Fruit fly (Drosophila melanogaster) whole organism, prepupa: Measurements from ENCODE around the gene CG14624.

Source experiments
- CG10631 ChIP-seq: fragments of 200-800 bp; sonication (Bioruptor generic); optimal IDR thresholded peaks from 2 replicates; lab custom pipeline; 2016; ENCODE audit warnings: missing biosample characterization, missing genetic modification characterization
- CG10669 ChIP-seq: fragments of 200-800 bp; sonication (Bioruptor generic); optimal IDR thresholded peaks from 3 replicates; lab custom pipeline; 2018; ENCODE audit warnings: missing biosample characterization, mild to moderate bottlenecking, missing genetic modification characterization, moderate library complexity
- CG11294 ChIP-seq: fragments of 200-800 bp; sonication (Bioruptor generic); IDR thresholded peaks from 2 replicates; pipeline ENCODE4 v1.3.6; 2022; ENCODE audit warnings: missing biosample characterization, missing genetic modification characterization
- CG11762 ChIP-seq: fragments of 200-800 bp; sonication (Bioruptor generic); optimal IDR thresholded peaks from 3 replicates; lab custom pipeline; 2016; ENCODE audit warnings: missing biosample characterization, missing genetic modification characterization; ENCODE audit not compliant: insufficient read depth
- CG11902 ChIP-seq: fragments of 200-800 bp; sonication (Bioruptor generic); optimal IDR thresholded peaks from 3 replicates; lab custom pipeline; 2016; ENCODE audit warnings: missing biosample characterization, missing genetic modification characterization
- CG1621 ChIP-seq: fragments of 200-800 bp; sonication (Bioruptor generic); optimal IDR thresholded peaks from 3 replicates; lab custom pipeline; 2018; ENCODE audit warnings: missing biosample characterization, mild to moderate bottlenecking, missing genetic modification characterization
- CG16779 ChIP-seq: fragments of 200-800 bp; sonication (Bioruptor generic); optimal IDR thresholded peaks from 3 replicates; lab custom pipeline; 2017; ENCODE audit warnings: missing biosample characterization, mild to moderate bottlenecking, missing genetic modification characterization
- CG3032 ChIP-seq: fragments of 200-800 bp; optimal IDR thresholded peaks from 2 replicates; lab custom pipeline; 2019; ENCODE audit warnings: missing biosample characterization, mild to moderate bottlenecking, missing genetic modification characterization, moderate library complexity
- CG32006 ChIP-seq: fragments of 200-800 bp; sonication (Bioruptor generic); optimal IDR thresholded peaks from 3 replicates; lab custom pipeline; 2017; ENCODE audit warnings: missing biosample characterization, mild to moderate bottlenecking, missing genetic modification characterization
- CG34406 ChIP-seq: fragments of 200-800 bp; sonication (Bioruptor generic); optimal IDR thresholded peaks from 3 replicates; lab custom pipeline; 2016; ENCODE audit warnings: missing biosample characterization, missing genetic modification characterization
- CG3919 ChIP-seq: fragments of 200-800 bp; sonication (Bioruptor generic); optimal IDR thresholded peaks from 3 replicates; lab custom pipeline; 2016; ENCODE audit warnings: missing biosample characterization, missing genetic modification characterization
- CG6163 ChIP-seq: fragments of 200-800 bp; sonication (Bioruptor generic); IDR thresholded peaks from 3 replicates; pipeline ENCODE4 v1.3.6; 2022; ENCODE audit warnings: missing biosample characterization, missing genetic modification characterization
- CG6276 ChIP-seq: fragments of 200-800 bp; sonication (Bioruptor generic); optimal IDR thresholded peaks from 2 replicates; lab custom pipeline; 2017; ENCODE audit warnings: missing biosample characterization, mild to moderate bottlenecking, missing genetic modification characterization
- CG6854 ChIP-seq: fragments of 200-800 bp; sonication (Bioruptor generic); optimal IDR thresholded peaks from 2 replicates; lab custom pipeline; 2017; ENCODE audit warnings: missing biosample characterization, mild to moderate bottlenecking, missing genetic modification characterization
- CG8119 ChIP-seq: fragments of 200-800 bp; sonication (Bioruptor generic); IDR thresholded peaks from 3 replicates; pipeline ENCODE4 v1.3.6; 2022; ENCODE audit warnings: missing biosample characterization, missing genetic modification characterization
- CG8632 ChIP-seq: fragments of 200-800 bp; sonication (Bioruptor generic); optimal IDR thresholded peaks from 3 replicates; lab custom pipeline; 2016; ENCODE audit warnings: missing biosample characterization, missing genetic modification characterization
- CG9139 ChIP-seq: fragments of 200-800 bp; sonication (Bioruptor generic); optimal IDR thresholded peaks from 3 replicates; lab custom pipeline; 2017; ENCODE audit warnings: missing biosample characterization, mild to moderate bottlenecking, missing genetic modification characterization
- Eip75B ChIP-seq: fragments of 200-800 bp; sonication (Bioruptor generic); optimal IDR thresholded peaks from 3 replicates; lab custom pipeline; 2016; ENCODE audit warnings: missing biosample characterization, missing genetic modification characterization
- Eip78C ChIP-seq: fragments of 200-800 bp; sonication (Bioruptor generic); peaks from one replicate; lab custom pipeline; 2016; ENCODE audit warnings: missing biosample characterization, missing genetic modification characterization
- Eip93F ChIP-seq: fragments of 200-800 bp; sonication (Bioruptor generic); optimal IDR thresholded peaks from 2 replicates; lab custom pipeline; 2016; ENCODE audit warnings: missing biosample characterization, mild to moderate bottlenecking, missing genetic modification characterization
- Ets21C ChIP-seq: fragments of 200-800 bp; sonication (Bioruptor generic); optimal IDR thresholded peaks from 3 replicates; lab custom pipeline; 2016; ENCODE audit warnings: missing biosample characterization, missing genetic modification characterization
- Ets96B ChIP-seq: fragments of 200-800 bp; optimal IDR thresholded peaks from 2 replicates; lab custom pipeline; 2019; ENCODE audit warnings: missing biosample characterization, mild to moderate bottlenecking, missing genetic modification characterization, moderate library complexity
- Gug ChIP-seq: fragments of 200-800 bp; sonication (Bioruptor generic); IDR thresholded peaks from 2 replicates; pipeline ENCODE4 v1.3.6; 2022; ENCODE audit warnings: missing biosample characterization, missing genetic modification characterization
- Hr38 ChIP-seq: sonication (Bioruptor generic); optimal IDR thresholded peaks from 2 replicates; lab custom pipeline; 2016; ENCODE audit warnings: missing biosample characterization, missing genetic modification characterization
- Hr39 ChIP-seq: fragments of 200-800 bp; sonication (Bioruptor generic); optimal IDR thresholded peaks from 2 replicates; lab custom pipeline; 2016; ENCODE audit warnings: missing biosample characterization, missing genetic modification characterization
- Hr4 ChIP-seq: fragments of 200-800 bp; sonication (Bioruptor generic); optimal IDR thresholded peaks from 3 replicates; lab custom pipeline; 2016; ENCODE audit warnings: missing biosample characterization, missing genetic modification characterization
- OdsH ChIP-seq: fragments of 200-800 bp; sonication (Bioruptor generic); optimal IDR thresholded peaks from 3 replicates; lab custom pipeline; 2016; ENCODE audit warnings: missing biosample characterization, missing genetic modification characterization
- Sox15 ChIP-seq: fragments of 200-800 bp; sonication (Bioruptor generic); optimal IDR thresholded peaks from 3 replicates; lab custom pipeline; 2016; ENCODE audit warnings: missing biosample characterization, missing genetic modification characterization
- achi ChIP-seq: fragments of 200-800 bp; sonication (Bioruptor generic); optimal IDR thresholded peaks from 3 replicates; lab custom pipeline; 2016; ENCODE audit warnings: missing biosample characterization, missing genetic modification characterization
- dac ChIP-seq: fragments of 200-800 bp; sonication (Bioruptor generic); optimal IDR thresholded peaks from 2 replicates; lab custom pipeline; 2017; ENCODE audit warnings: missing biosample characterization, mild to moderate bottlenecking, missing genetic modification characterization
- dsx ChIP-seq: fragments of 200-800 bp; optimal IDR thresholded peaks from 3 replicates; lab custom pipeline; 2019; ENCODE audit warnings: missing biosample characterization, mild to moderate bottlenecking, missing genetic modification characterization, moderate library complexity; ENCODE audit not compliant: poor library complexity, severe bottlenecking
- eg ChIP-seq: fragments of 200-800 bp; sonication (Bioruptor generic); IDR thresholded peaks from 3 replicates; pipeline ENCODE4 v1.3.6; 2022; ENCODE audit warnings: missing biosample characterization, missing genetic modification characterization
- esn ChIP-seq: fragments of 200-800 bp; sonication (Bioruptor generic); optimal IDR thresholded peaks from 2 replicates; lab custom pipeline; 2016; ENCODE audit warnings: missing biosample characterization, mild to moderate bottlenecking, missing genetic modification characterization, moderate library complexity
- fd59A ChIP-seq: fragments of 200-800 bp; sonication (Bioruptor generic); optimal IDR thresholded peaks from 2 replicates; lab custom pipeline; 2017; ENCODE audit warnings: missing biosample characterization, mild to moderate bottlenecking, missing genetic modification characterization, missing genetic modification reagents
- fd85E ChIP-seq: fragments of 200-800 bp; sonication (Bioruptor generic); optimal IDR thresholded peaks from 3 replicates; lab custom pipeline; 2016; ENCODE audit warnings: missing biosample characterization, missing genetic modification characterization
- fkh ChIP-seq: fragments of 200-800 bp; sonication (Bioruptor generic); optimal IDR thresholded peaks from 3 replicates; lab custom pipeline; 2017; ENCODE audit warnings: missing biosample characterization, mild to moderate bottlenecking, missing genetic modification characterization, moderate library complexity
- lz ChIP-seq: fragments of 200-800 bp; sonication (Bioruptor generic); optimal IDR thresholded peaks from 3 replicates; lab custom pipeline; 2016; ENCODE audit warnings: missing biosample characterization, missing genetic modification characterization
- pdm3 ChIP-seq: fragments of 200-800 bp; sonication (Bioruptor generic); optimal IDR thresholded peaks from 3 replicates; lab custom pipeline; 2016; ENCODE audit warnings: missing biosample characterization, missing genetic modification characterization
- salr ChIP-seq, 2 experiments: fragments of 200-800 bp; sonication (Bioruptor generic); optimal IDR thresholded peaks; 3 replicates each; lab custom pipeline; 2016 to 2018; ENCODE audit warnings: missing biosample characterization in 2 of 2, missing genetic modification characterization in 2 of 2, mild to moderate bottlenecking in 1 of 2
- ss ChIP-seq, 2 experiments: fragments of 200-800 bp; sonication (Bioruptor generic); optimal IDR thresholded peaks; 2 replicates in 1 of 2; 3 replicates in 1 of 2; lab custom pipeline; 2017 to 2018; ENCODE audit warnings: mild to moderate bottlenecking in 2 of 2, missing biosample characterization in 2 of 2, missing genetic modification characterization in 2 of 2, moderate library complexity in 1 of 2
- svp ChIP-seq: fragments of 200-800 bp; sonication (Bioruptor generic); peaks from one replicate; lab custom pipeline; 2016; ENCODE audit warnings: missing biosample characterization, missing genetic modification characterization
- topi ChIP-seq: fragments of 200-800 bp; sonication (Bioruptor generic); optimal IDR thresholded peaks from 3 replicates; lab custom pipeline; 2016; ENCODE audit warnings: missing biosample characterization, missing genetic modification characterization

The CG14624 gene

DNA sequence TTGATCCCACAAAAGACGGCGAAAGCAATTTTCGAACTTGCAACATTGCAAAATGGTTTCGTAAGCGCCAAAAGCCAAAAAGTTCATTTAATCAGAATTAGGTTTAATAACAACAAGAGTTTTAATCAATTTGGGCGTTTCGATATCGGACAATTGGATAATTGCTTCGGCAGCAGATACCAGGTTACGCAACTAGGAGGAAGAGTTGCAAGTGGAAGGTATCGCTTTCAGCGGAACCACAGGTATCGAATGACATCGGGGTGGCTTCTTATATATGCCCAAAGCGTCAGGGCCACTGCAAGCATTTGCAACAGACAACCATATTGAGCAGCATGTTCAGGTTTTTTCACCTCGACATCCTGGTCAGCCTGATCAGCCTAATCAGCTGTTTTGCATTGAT, at the start of gene CG14624:
Gene CG14624, plus strand, starts transcription at position 301 of the 400 bp plus-strand sequence.
- TF ChIP-seq Sox15 (no peak), Eip93F (GFP tag; lab: Kevin White, UChicago) (no peak), Eip78C (GFP tag; lab: Kevin White, UChicago) (no peak), CG10631 (no peak), fkh (GFP tag; lab: Kevin White, UChicago) (no peak), lz (GFP tag; lab: Kevin White, UChicago) (no peak), achi (GFP tag; lab: Kevin White, UChicago) (no peak), Hr38 (no peak), dsx (GFP tag; lab: Kevin White, UChicago) (no peak), eg (GFP tag; lab: Robert Waterston, UW) (no peak), CG16779 (tag; lab: Kevin White, UChicago) (no peak), CG10669 (GFP tag; lab: Kevin White, UChicago) (no peak), Hr39 (GFP tag; lab: Kevin White, UChicago) (no peak), CG8119 (no peak), CG3032 (no peak)

DNA sequence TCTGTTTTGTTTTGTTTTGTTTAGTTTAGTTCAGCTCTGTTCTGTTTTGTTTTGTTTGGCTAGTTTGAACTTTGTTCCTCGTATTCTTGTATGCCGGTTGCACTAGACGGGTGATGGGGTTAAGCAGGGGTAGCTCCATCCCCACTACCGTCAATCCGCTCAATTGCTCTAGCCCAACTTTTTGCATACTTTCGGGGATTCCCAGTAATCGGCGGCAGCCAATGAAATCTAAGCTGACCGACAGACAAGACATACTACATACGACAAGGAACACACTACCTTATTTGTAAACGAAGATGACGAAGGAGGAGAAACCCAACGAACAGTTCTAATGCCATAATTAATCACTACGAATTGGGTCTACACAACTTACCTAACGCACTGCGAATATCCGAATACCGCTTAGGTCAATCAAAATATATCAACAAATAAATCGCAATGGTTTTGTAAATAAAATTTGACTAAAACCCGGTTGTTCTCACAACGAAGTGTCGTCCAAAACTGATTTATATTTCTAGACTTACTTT, 44.6 kb upstream of the CG14624 start, which contains the start of gene eIF4E7:
Gene eIF4E7, minus strand, starts transcription at position 477 of the 527 bp plus-strand sequence.
- TF ChIP-seq lz (GFP tag; lab: Kevin White, UChicago), result no peak
- no peak for TF ChIP-seq OdsH (GFP tag; lab: Kevin White, UChicago)
- no peak for TF ChIP-seq CG11294 (GFP tag; lab: Robert Waterston, UW)
- no peak for TF ChIP-seq Sox15
- no peak for TF ChIP-seq CG34406 (GFP tag; lab: Kevin White, UChicago)
- TF ChIP-seq Hr4 (GFP tag; lab: Kevin White, UChicago), result no peak
- no peak for TF ChIP-seq pdm3 (GFP tag; lab: Kevin White, UChicago)
- no peak for TF ChIP-seq CG6854 (GFP tag; lab: Kevin White, UChicago)
- TF ChIP-seq CG9139 (GFP tag; lab: Kevin White, UChicago), result no peak
- no peak for TF ChIP-seq CG11762 (GFP tag; lab: Kevin White, UChicago)
- TF ChIP-seq ss (GFP tag; optimal IDR thresholded peaks at IDR 0.05; lab: Kevin White, UChicago), result no peak
- TF ChIP-seq CG6163 (GFP tag; lab: Robert Waterston, UW), result no peak

DNA sequence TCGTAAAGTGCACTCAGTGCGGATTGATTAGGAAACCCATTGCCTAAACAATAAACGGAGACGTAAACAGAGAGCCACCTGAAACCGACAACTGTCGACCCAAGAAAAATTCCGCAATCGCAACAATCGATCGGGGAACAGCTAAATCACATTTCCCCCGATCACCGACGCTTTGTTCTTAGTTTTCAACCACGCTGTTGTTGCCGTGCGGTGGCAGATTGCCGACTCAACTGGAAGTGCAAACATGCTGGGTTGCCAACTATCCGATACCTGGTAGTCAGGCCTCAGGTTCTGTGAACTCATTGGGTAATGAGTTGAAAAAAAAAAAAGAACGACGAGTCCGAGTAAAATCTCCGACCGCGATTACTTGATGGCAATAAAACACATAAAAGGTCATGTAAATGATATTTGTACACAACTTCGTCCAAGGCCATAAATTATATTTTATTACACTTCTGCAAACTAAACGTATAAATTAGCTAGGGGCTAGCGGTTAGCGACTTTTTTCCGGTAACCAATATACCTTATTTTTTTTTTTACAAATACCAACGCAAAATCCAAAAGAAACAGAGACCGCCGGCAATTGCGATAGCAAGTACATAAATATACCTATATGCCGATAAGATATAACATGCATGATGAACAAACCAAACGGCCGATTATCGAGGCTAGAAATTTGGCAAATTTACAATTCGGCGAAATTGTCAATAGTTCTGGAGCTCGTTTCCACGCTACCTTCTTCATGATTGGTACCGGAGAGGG, 36.2 kb upstream of the CG14624 start, which contains the start of gene CG11378:
Gene CG11378, plus strand, starts transcription at position 712 of the 762 bp plus-strand sequence.
- TF ChIP-seq esn (GFP tag; lab: Kevin White, UChicago) (no peak), svp (GFP tag; lab: Kevin White, UChicago) (peak; percentile 50), Eip78C (GFP tag; lab: Kevin White, UChicago) (peak; percentile 24)

DNA sequence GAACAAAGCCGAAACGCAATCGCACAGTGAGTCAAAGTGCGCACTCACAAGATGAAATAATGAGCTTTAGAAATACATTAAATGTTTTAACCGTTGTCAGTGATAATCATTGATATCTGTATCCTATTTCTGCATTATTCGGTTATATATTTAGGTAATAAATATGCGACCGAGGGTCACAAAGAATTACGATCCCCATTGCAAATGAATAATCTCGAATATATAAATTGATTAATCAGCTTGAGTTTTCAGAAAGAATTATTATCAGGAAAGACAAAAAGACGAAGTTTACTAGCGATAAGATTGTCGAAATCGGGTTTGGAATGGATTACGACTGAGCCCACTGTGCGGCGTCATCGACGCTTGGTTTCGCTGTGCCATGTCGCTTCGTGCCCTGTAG, 35.5 kb upstream of the CG14624 start:
- no peak for TF ChIP-seq eg (GFP tag; lab: Robert Waterston, UW)
- no peak for TF ChIP-seq dac (GFP tag; lab: Kevin White, UChicago)
- TF ChIP-seq Ets21C (GFP tag; lab: Kevin White, UChicago), result peak; percentile 42
- peak; percentile 46 for TF ChIP-seq Ets96B
- peak; percentile 57 for TF ChIP-seq OdsH (GFP tag; lab: Kevin White, UChicago)
- peak; percentile 60 for TF ChIP-seq CG8632
- peak; percentile 30 for TF ChIP-seq dsx (GFP tag; lab: Kevin White, UChicago)
- peak; percentile 44 for TF ChIP-seq CG3919 (GFP tag; lab: Kevin White, UChicago)
- TF ChIP-seq fd59A, result no peak
- TF ChIP-seq Hr4 (GFP tag; lab: Kevin White, UChicago), result peak; percentile 26
- TF ChIP-seq CG32006, result peak; percentile 54
- TF ChIP-seq CG11762 (GFP tag; lab: Kevin White, UChicago), result peak; percentile 30
- peak; percentile 78 for TF ChIP-seq Eip78C (GFP tag; lab: Kevin White, UChicago)
- TF ChIP-seq CG9139 (GFP tag; lab: Kevin White, UChicago), result peak; percentile 19
- peak; percentile 74 for TF ChIP-seq topi
- TF ChIP-seq fd85E (GFP tag; lab: Kevin White, UChicago), result no peak
- TF ChIP-seq CG1621, result no peak
- TF ChIP-seq Gug, result no peak
- TF ChIP-seq Hr38, result no peak
- TF ChIP-seq CG8119, result 0 out of 3 replicates have a peak, but pooled peaks have one; percentile 27
- peak; percentile 30 for TF ChIP-seq CG11902
- TF ChIP-seq Eip75B (GFP tag; lab: Kevin White, UChicago), result peak; percentile 55
- TF ChIP-seq lz (GFP tag; lab: Kevin White, UChicago), result peak; percentile 58
- TF ChIP-seq salr (GFP tag; optimal IDR thresholded peaks at IDR 0.05; lab: Kevin White, UChicago), result peak in 1 of 2 experiments; percentile 19
- peak; percentile 26 for TF ChIP-seq CG16779 (tag; lab: Kevin White, UChicago)
- peak; percentile 15 for TF ChIP-seq CG6276 (GFP tag; lab: Kevin White, UChicago)
